Fruit fly (Drosophila melanogaster) whole organism, embryonic: ENCODE results near the gene Gbs-70E.

Source experiments
- Awh ChIP-seq: fragments of 200-800 bp; sonication (Bioruptor generic); IDR thresholded peaks from 2 replicates; pipeline ENCODE4, ENCODE4 v1.3.6; 2022; ENCODE audit warnings: missing biosample characterization, missing genetic modification characterization
- CG10209 ChIP-seq: fragments of 200-800 bp; sonication (Bioruptor generic); optimal IDR thresholded peaks from 3 replicates; lab custom pipeline; 2017; ENCODE audit warnings: missing biosample characterization, mild to moderate bottlenecking, missing genetic modification characterization, missing genetic modification reagents
- CG12659 ChIP-seq: fragments of 200-800 bp; sonication (Bioruptor generic); optimal IDR thresholded peaks from 3 replicates; lab custom pipeline; 2017; ENCODE audit warnings: mild to moderate bottlenecking, missing biosample characterization, missing genetic modification reagents, missing genetic modification characterization
- CG12769 ChIP-seq: fragments of 200-800 bp; sonication (Bioruptor generic); optimal IDR thresholded peaks from 2 replicates; lab custom pipeline; 2019; ENCODE audit warnings: missing biosample characterization, mild to moderate bottlenecking, missing genetic modification characterization, moderate library complexity
- CG15479 ChIP-seq: fragments of 200-800 bp; sonication (Bioruptor generic); optimal IDR thresholded peaks from 3 replicates; lab custom pipeline; 2019; ENCODE audit warnings: missing biosample characterization, mild to moderate bottlenecking, missing genetic modification characterization, moderate library complexity
- CG15601 ChIP-seq: fragments of 200-800 bp; sonication (Bioruptor generic); optimal IDR thresholded peaks from 3 replicates; lab custom pipeline; 2019; ENCODE audit warnings: missing biosample characterization, mild to moderate bottlenecking, missing genetic modification characterization, moderate library complexity
- CG1603 ChIP-seq: fragments of 200-800 bp; sonication (Bioruptor generic); optimal IDR thresholded peaks from 2 replicates; lab custom pipeline; 2019; ENCODE audit warnings: missing biosample characterization, mild to moderate bottlenecking, missing genetic modification characterization, moderate library complexity
- CG17186 ChIP-seq: fragments of 200-800 bp; sonication (Bioruptor generic); optimal IDR thresholded peaks from 3 replicates; lab custom pipeline; 2017; ENCODE audit warnings: missing biosample characterization, missing genetic modification reagents, missing genetic modification characterization
- CG17328 ChIP-seq: fragments of 200-800 bp; sonication (Bioruptor generic); IDR thresholded peaks from 2 replicates; pipeline ENCODE4 v1.3.6; 2022; ENCODE audit warnings: missing biosample characterization, missing genetic modification characterization
- CG18764 ChIP-seq: fragments of 200-800 bp; sonication (Bioruptor generic); optimal IDR thresholded peaks from 3 replicates; lab custom pipeline; 2016; ENCODE audit warnings: missing biosample characterization, missing genetic modification characterization
- CG2120 ChIP-seq: fragments of 200-800 bp; sonication (Bioruptor generic); optimal IDR thresholded peaks from 3 replicates; lab custom pipeline; 2016; ENCODE audit warnings: missing biosample characterization, missing genetic modification characterization
- CG3163 ChIP-seq: fragments of 200-800 bp; sonication (Bioruptor generic); optimal IDR thresholded peaks from 3 replicates; lab custom pipeline; 2016; ENCODE audit warnings: missing biosample characterization, missing genetic modification characterization
- CG34224 ChIP-seq: fragments of 200-800 bp; sonication (Bioruptor generic); IDR thresholded peaks from 3 replicates; pipeline ENCODE4 v1.3.6; 2022; ENCODE audit warnings: missing biosample characterization, missing genetic modification characterization; ENCODE audit not compliant: partially characterized antibody
- CG4282 ChIP-seq: fragments of 200-800 bp; sonication (Bioruptor generic); optimal IDR thresholded peaks from 2 replicates; lab custom pipeline; 2016; ENCODE audit warnings: missing biosample characterization, missing genetic modification characterization
- CG4424 ChIP-seq: fragments of 200-800 bp; sonication (Bioruptor generic); optimal IDR thresholded peaks from 3 replicates; lab custom pipeline; 2016; ENCODE audit warnings: missing biosample characterization, missing genetic modification characterization
- CG4730 ChIP-seq: fragments of 200-800 bp; sonication (Bioruptor generic); IDR thresholded peaks from 2 replicates; pipeline ENCODE4 v1.3.6; 2022; ENCODE audit warnings: missing biosample characterization, missing genetic modification characterization
- CG4854 ChIP-seq: fragments of 200-800 bp; sonication (Bioruptor generic); optimal IDR thresholded peaks from 2 replicates; lab custom pipeline; 2016; ENCODE audit warnings: missing biosample characterization, missing genetic modification characterization, inconsistent platforms
- CG5245 ChIP-seq: fragments of 200-800 bp; sonication (Bioruptor generic); optimal IDR thresholded peaks from 3 replicates; lab custom pipeline; 2016; ENCODE audit warnings: missing biosample characterization, missing genetic modification characterization
- CG7357 ChIP-seq: fragments of 200-800 bp; sonication (Bioruptor generic); IDR thresholded peaks from 3 replicates; pipeline ENCODE4 v1.3.6; 2022; ENCODE audit warnings: missing biosample characterization, missing genetic modification characterization
- CG9817 ChIP-seq: fragments of 200-800 bp; sonication (Bioruptor generic); optimal IDR thresholded peaks from 2 replicates; lab custom pipeline; 2018; ENCODE audit warnings: missing biosample characterization, mild to moderate bottlenecking, missing genetic modification characterization, moderate library complexity
- Dad ChIP-seq: fragments of 200-800 bp; sonication (Bioruptor generic); optimal IDR thresholded peaks from 3 replicates; lab custom pipeline; 2016; ENCODE audit warnings: missing biosample characterization, missing genetic modification characterization
- ERR ChIP-seq: fragments of 200-800 bp; sonication (Bioruptor generic); optimal IDR thresholded peaks from 2 replicates; lab custom pipeline; 2016; ENCODE audit warnings: missing biosample characterization, missing genetic modification characterization
- Eip74EF ChIP-seq, 2 experiments: fragments of 200-800 bp in 1 of 2; fragments of >200 bp in 1 of 2; sonication (Bioruptor generic) in 1 of 2; optimal IDR thresholded peaks; 2 replicates each; lab custom pipeline; 2017 to 2019; ENCODE audit warnings: missing biosample characterization in 2 of 2, missing genetic modification characterization in 2 of 2, mild to moderate bottlenecking in 1 of 2, moderate library complexity in 1 of 2
- GATAe ChIP-seq: fragments of 200-800 bp; sonication (Bioruptor generic); conservative IDR thresholded peaks from 2 replicates; pipeline ENCODE4 v1.3.6; 2022; ENCODE audit warnings: missing biosample characterization, missing genetic modification characterization
- HLH54F ChIP-seq: fragments of 200-800 bp; sonication (Bioruptor generic); optimal IDR thresholded peaks from 3 replicates; lab custom pipeline; 2016; ENCODE audit warnings: missing biosample characterization, missing genetic modification characterization
- Hey ChIP-seq: fragments of 200-800 bp; sonication (Bioruptor generic); optimal IDR thresholded peaks from 3 replicates; lab custom pipeline; 2018; ENCODE audit warnings: missing biosample characterization, mild to moderate bottlenecking, missing genetic modification characterization
- MESR4 ChIP-seq: fragments of 200-800 bp; sonication (Bioruptor generic); optimal IDR thresholded peaks from 2 replicates; lab custom pipeline; 2018; ENCODE audit warnings: missing biosample characterization, mild to moderate bottlenecking, missing genetic modification characterization, moderate library complexity
- Mad ChIP-seq: fragments of 200-800 bp; sonication (Bioruptor generic); optimal IDR thresholded peaks from 2 replicates; lab custom pipeline; 2016; ENCODE audit warnings: missing biosample characterization, missing genetic modification characterization
- Meics ChIP-seq: fragments of 200-800 bp; sonication (Bioruptor generic); optimal IDR thresholded peaks from 2 replicates; lab custom pipeline; 2017; ENCODE audit warnings: missing biosample characterization, mild to moderate bottlenecking, missing genetic modification characterization
- PHDP ChIP-seq: fragments of 200-800 bp; sonication (Bioruptor generic); optimal IDR thresholded peaks from 3 replicates; lab custom pipeline; 2018; ENCODE audit warnings: missing biosample characterization, mild to moderate bottlenecking, missing genetic modification characterization, moderate library complexity
- Six4 ChIP-seq: fragments of 200-800 bp; sonication (Bioruptor generic); optimal IDR thresholded peaks from 2 replicates; lab custom pipeline; 2016; ENCODE audit warnings: missing biosample characterization, missing genetic modification characterization
- Sox102F ChIP-seq: fragments of 200-800 bp; sonication (Bioruptor generic); optimal IDR thresholded peaks from 2 replicates; lab custom pipeline; 2018; ENCODE audit warnings: missing biosample characterization, mild to moderate bottlenecking, missing genetic modification characterization, moderate library complexity
- Taf1 ChIP-seq: fragments of 200-800 bp; sonication (Bioruptor generic); IDR thresholded peaks from 2 replicates; pipeline ENCODE4 v1.3.6; 2022; ENCODE audit warnings: missing biosample characterization, missing genetic modification characterization
- ara ChIP-seq: fragments of 200-800 bp; sonication (Bioruptor generic); IDR thresholded peaks from 2 replicates; pipeline ENCODE4 v1.3.6; 2022; ENCODE audit warnings: missing biosample characterization, missing genetic modification characterization
- az2 ChIP-seq: fragments of 200-800 bp; sonication (Bioruptor generic); optimal IDR thresholded peaks from 3 replicates; lab custom pipeline; 2016; ENCODE audit warnings: missing biosample characterization, missing genetic modification characterization
- dan ChIP-seq: fragments of 200-800 bp; sonication (Bioruptor generic); IDR thresholded peaks from 2 replicates; pipeline ENCODE4 v1.3.6; 2022; ENCODE audit warnings: missing biosample characterization, missing genetic modification characterization
- fd64A ChIP-seq: fragments of 200-800 bp; sonication (Bioruptor generic); optimal IDR thresholded peaks from 3 replicates; lab custom pipeline; 2018; ENCODE audit warnings: missing biosample characterization, mild to moderate bottlenecking, missing genetic modification characterization
- ham ChIP-seq: fragments of 200-800 bp; sonication (Bioruptor generic); IDR thresholded peaks from 2 replicates; pipeline ENCODE4 v1.3.6; 2022; ENCODE audit warnings: missing biosample characterization, missing genetic modification characterization
- jigr1 ChIP-seq: fragments of 200-800 bp; sonication (Bioruptor generic); IDR thresholded peaks from 3 replicates; pipeline ENCODE4 v1.3.6; 2022; ENCODE audit warnings: missing biosample characterization, missing genetic modification characterization
- klu ChIP-seq: fragments of 200-800 bp; sonication (Bioruptor generic); IDR thresholded peaks from 2 replicates; pipeline ENCODE4 v1.3.6; 2022; ENCODE audit warnings: missing biosample characterization, missing genetic modification characterization
- nerfin-2 ChIP-seq: fragments of 200-800 bp; sonication (Bioruptor generic); IDR thresholded peaks from 2 replicates; pipeline ENCODE4 v1.3.6; 2022; ENCODE audit warnings: missing biosample characterization, missing genetic modification characterization; ENCODE audit not compliant: partially characterized antibody
- nmo ChIP-seq: fragments of 200-800 bp; sonication (Bioruptor generic); optimal IDR thresholded peaks from 2 replicates; lab custom pipeline; 2018; ENCODE audit warnings: missing biosample characterization, mild to moderate bottlenecking, missing genetic modification characterization, moderate library complexity
- phol ChIP-seq: fragments of 200-800 bp; sonication (Bioruptor generic); optimal IDR thresholded peaks from 3 replicates; lab custom pipeline; 2018; ENCODE audit warnings: missing biosample characterization, mild to moderate bottlenecking, missing genetic modification characterization, moderate library complexity
- psq ChIP-seq: fragments of 200-800 bp; sonication (Bioruptor generic); optimal IDR thresholded peaks from 2 replicates; lab custom pipeline; 2017; ENCODE audit warnings: missing biosample characterization, missing genetic modification characterization
- slou ChIP-seq: fragments of 200-800 bp; sonication (Bioruptor generic); optimal IDR thresholded peaks from 3 replicates; lab custom pipeline; 2016; ENCODE audit warnings: missing biosample characterization, missing genetic modification characterization
- sr ChIP-seq: fragments of 200-800 bp; sonication (Bioruptor generic); IDR thresholded peaks from 3 replicates; pipeline ENCODE4 v1.3.6; 2022; ENCODE audit warnings: missing biosample characterization, missing genetic modification characterization
- tin ChIP-seq: fragments of 200-800 bp; sonication (Bioruptor generic); optimal IDR thresholded peaks from 3 replicates; lab custom pipeline; 2016; ENCODE audit warnings: missing biosample characterization, missing genetic modification characterization
- tll ChIP-seq, 2 experiments: fragments of 200-800 bp in 1 of 2; fragments of >200 bp in 1 of 2; sonication (Bioruptor generic) in 1 of 2; optimal IDR thresholded peaks; 2 replicates each; lab custom pipeline; 2017 to 2019; ENCODE audit warnings: missing biosample characterization in 2 of 2, missing genetic modification characterization in 2 of 2, mild to moderate bottlenecking in 1 of 2, moderate library complexity in 1 of 2
- unpg ChIP-seq: fragments of 200-800 bp; sonication (Bioruptor generic); optimal IDR thresholded peaks from 3 replicates; lab custom pipeline; 2018; ENCODE audit warnings: missing biosample characterization, mild to moderate bottlenecking, missing genetic modification characterization, moderate library complexity
- zfh2 ChIP-seq: fragments of 200-800 bp; sonication (Bioruptor generic); optimal IDR thresholded peaks from 2 replicates; lab custom pipeline; 2016; ENCODE audit warnings: missing biosample characterization, missing genetic modification characterization

Gbs-70E gene

DNA sequence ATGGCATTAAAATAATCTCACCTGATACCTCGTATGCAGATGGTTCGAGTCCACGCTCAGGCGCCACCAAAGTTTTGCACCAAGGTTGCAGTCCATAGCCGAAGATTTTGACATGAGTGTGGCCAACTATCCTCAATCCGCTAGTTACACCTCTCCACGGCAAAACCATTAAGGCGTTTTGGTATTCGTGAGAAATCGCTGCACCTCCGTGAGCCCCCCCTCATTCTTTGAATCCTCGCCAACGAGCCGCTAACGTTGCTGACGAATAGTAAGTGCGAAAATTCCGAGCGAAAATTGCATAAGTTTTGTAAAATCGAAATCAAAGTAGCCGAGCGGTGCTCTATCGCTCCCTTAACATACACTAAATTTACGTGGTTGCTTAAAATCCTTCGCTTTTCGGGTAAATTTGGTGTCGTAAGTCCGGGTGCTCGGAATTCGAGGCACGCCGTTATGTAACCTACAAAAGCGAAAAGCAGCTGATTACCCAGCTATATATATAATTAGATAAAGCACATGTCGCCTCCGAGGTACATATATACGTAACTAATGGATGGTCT, 13.3 kb downstream of the Gbs-70E start, which contains the start of gene Mpcp2 (continued):
- peak; percentile 10 for TF ChIP-seq unpg (GFP tag; lab: Kevin White, UChicago)
- peak; percentile 41; the same call in 1 of the 3 replicates for TF ChIP-seq CG34224 (GFP tag; lab: Robert Waterston, UW)
- TF ChIP-seq slou, result no peak
- no peak for TF ChIP-seq CG10209 (GFP tag; lab: Kevin White, UChicago)
- TF ChIP-seq Sox102F (GFP tag; lab: Kevin White, UChicago), result no peak
- TF ChIP-seq GATAe (GFP tag; lab: Robert Waterston, UW), result no peak
- peak; percentile 85 for TF ChIP-seq CG12659 (GFP tag; lab: Kevin White, UChicago)
- no peak for TF ChIP-seq az2 (GFP tag; lab: Kevin White, UChicago)
- peak; percentile 60 for TF ChIP-seq phol (tag; lab: Kevin White, UChicago)
- no peak for TF ChIP-seq tin (GFP tag; lab: Kevin White, UChicago)
- no peak for TF ChIP-seq fd64A (GFP tag; lab: Kevin White, UChicago)
- no peak for TF ChIP-seq CG9817 (tag; lab: Kevin White, UChicago)
- TF ChIP-seq sr (GFP tag; lab: Robert Waterston, UW), result no peak
- peak; percentile 68 for TF ChIP-seq CG12769 (tag; lab: Kevin White, UChicago)
- no peak for TF ChIP-seq psq
- TF ChIP-seq klu, result no peak
- TF ChIP-seq MESR4 (GFP tag; lab: Kevin White, UChicago), result peak; percentile 99
- TF ChIP-seq zfh2 (GFP tag; lab: Kevin White, UChicago), result peak; percentile 19
- peak; percentile 19 for TF ChIP-seq CG17186 (GFP tag; lab: Kevin White, UChicago)
- peak; percentile 58 for TF ChIP-seq CG15601 (tag; lab: Kevin White, UChicago)
- no peak for TF ChIP-seq CG18764 (GFP tag; lab: Kevin White, UChicago)
- TF ChIP-seq ERR (GFP tag; lab: Kevin White, UChicago), result peak; percentile 33
- TF ChIP-seq dan (GFP tag; lab: Robert Waterston, UW), result no peak
- TF ChIP-seq tll (GFP tag; optimal IDR thresholded peaks at IDR 0.05; lab: Kevin White, UChicago), result no peak
- TF ChIP-seq ham (GFP tag; lab: Robert Waterston, UW), result no peak
- no peak for TF ChIP-seq CG7357
- peak; percentile 62 for TF ChIP-seq Mad (GFP tag; lab: Kevin White, UChicago)
- TF ChIP-seq Awh, result no peak
- peak; percentile 59 for TF ChIP-seq nmo (GFP tag; lab: Kevin White, UChicago)
- no peak for TF ChIP-seq nerfin-2 (GFP tag; lab: Robert Waterston, UW)
- TF ChIP-seq Hey (tag; lab: Kevin White, UChicago), result no peak
- no peak for TF ChIP-seq CG4730 (GFP tag; lab: Robert Waterston, UW)
- TF ChIP-seq CG4854 (GFP tag; lab: Kevin White, UChicago), result no peak
- TF ChIP-seq CG2120 (GFP tag; lab: Kevin White, UChicago), result peak; percentile 50
- TF ChIP-seq CG1603, result peak; percentile 87
- no peak for TF ChIP-seq ara
- no peak for TF ChIP-seq CG4424
- TF ChIP-seq Taf1 (GFP tag; lab: Robert Waterston, UW), result no peak
- TF ChIP-seq CG5245, result no peak
- peak; percentile 50 for TF ChIP-seq Dad (GFP tag; lab: Kevin White, UChicago)
- no peak for TF ChIP-seq Six4 (GFP tag; lab: Kevin White, UChicago)
- no peak for TF ChIP-seq CG15479 (GFP tag; lab: Kevin White, UChicago)
- TF ChIP-seq Eip74EF (GFP tag; optimal IDR thresholded peaks at IDR 0.05; lab: Kevin White, UChicago), result peak in 1 of 2 experiments; percentile 13
- TF ChIP-seq jigr1 (GFP tag; lab: Robert Waterston, UW), result no peak
- peak; percentile 48 for TF ChIP-seq PHDP (tag; lab: Kevin White, UChicago)
- TF ChIP-seq CG17328 (GFP tag; lab: Robert Waterston, UW), result 0 out of 2 replicates have a peak, but pooled peaks have one; percentile 6
- TF ChIP-seq CG3163, result peak; percentile 29
- TF ChIP-seq CG4282 (GFP tag; lab: Kevin White, UChicago), result peak; percentile 15
- TF ChIP-seq Meics (GFP tag; lab: Kevin White, UChicago), result peak; percentile 23
- TF ChIP-seq HLH54F (GFP tag; lab: Kevin White, UChicago), result peak; percentile 2
